Fruit fly (Drosophila melanogaster): ENCODE measurements around the gene Mec2.

Gene Mec2

DNA sequence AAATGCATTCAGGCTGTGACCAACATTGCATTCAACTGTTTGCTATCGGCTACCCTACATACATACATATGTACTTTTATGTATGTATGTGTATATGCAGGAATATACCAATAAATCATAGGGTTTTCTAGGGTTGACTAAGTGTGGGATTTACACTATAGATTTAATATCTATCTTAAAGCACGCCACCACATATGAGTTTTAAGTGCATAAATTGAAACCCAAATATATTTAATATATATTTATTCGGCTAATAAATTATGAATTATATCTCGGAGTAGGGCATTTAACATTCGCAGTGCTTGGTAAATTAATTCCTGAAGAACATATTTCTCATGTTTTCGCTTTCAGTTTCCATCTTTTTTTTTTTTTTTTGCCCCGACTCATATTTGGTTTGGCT, 27.9 kb upstream of the Mec2 start (continued):
- TF ChIP-seq fd85E (GFP tag; optimal IDR thresholded peaks at IDR 0.05) (no peak), fd59A (GFP tag; optimal IDR thresholded peaks at IDR 0.05) (peak; percentile 62), Gug (GFP tag; IDR thresholded peaks at IDR 0.05) (no peak), OdsH (GFP tag; optimal IDR thresholded peaks at IDR 0.05) (peak; percentile 77), lz (GFP tag; optimal IDR thresholded peaks at IDR 0.05) (peak; percentile 62), CG9139 (GFP tag; optimal IDR thresholded peaks at IDR 0.05) (peak; percentile 19), CG3919 (GFP tag; optimal IDR thresholded peaks at IDR 0.05) (peak; percentile 53), net (GFP tag; optimal IDR thresholded peaks at IDR 0.05) (peak; percentile 29), Sox14 (GFP tag; optimal IDR thresholded peaks at IDR 0.05) (peak; percentile 67), CG15336 (GFP tag; IDR thresholded peaks at IDR 0.05) (peak; percentile 59), CG10669 (GFP tag; optimal IDR thresholded peaks at IDR 0.05) (peak; percentile 62), CG32006 (GFP tag; optimal IDR thresholded peaks at IDR 0.05) (peak; percentile 70), fkh (GFP tag; optimal IDR thresholded peaks at IDR 0.05) (no peak), pdm3 (GFP tag; optimal IDR thresholded peaks at IDR 0.05) (peak; percentile 72), Eip75B (GFP tag; optimal IDR thresholded peaks at IDR 0.05) (peak; percentile 56), CG1621 (tag; optimal IDR thresholded peaks at IDR 0.05) (peak; percentile 58), CG6276 (GFP tag; optimal IDR thresholded peaks at IDR 0.05) (no peak), CG8632 (GFP tag; optimal IDR thresholded peaks at IDR 0.05) (peak; percentile 78), CG10631 (GFP tag; optimal IDR thresholded peaks at IDR 0.05) (peak; percentile 76), dac (GFP tag; optimal IDR thresholded peaks at IDR 0.05) (no peak), CG11762 (GFP tag; optimal IDR thresholded peaks at IDR 0.05; ENCODE audit: insufficient read depth) (peak; percentile 41), CG8319 (GFP tag; optimal IDR thresholded peaks at IDR 0.05) (no peak), vri (GFP tag; optimal IDR thresholded peaks at IDR 0.05) (peak; percentile 54), CG16779 (tag; optimal IDR thresholded peaks at IDR 0.05) (peak; percentile 35), Hr4 (GFP tag; optimal IDR thresholded peaks at IDR 0.05) (peak; percentile 45), Eip93F (GFP tag; optimal IDR thresholded peaks at IDR 0.05) (no peak)

DNA sequence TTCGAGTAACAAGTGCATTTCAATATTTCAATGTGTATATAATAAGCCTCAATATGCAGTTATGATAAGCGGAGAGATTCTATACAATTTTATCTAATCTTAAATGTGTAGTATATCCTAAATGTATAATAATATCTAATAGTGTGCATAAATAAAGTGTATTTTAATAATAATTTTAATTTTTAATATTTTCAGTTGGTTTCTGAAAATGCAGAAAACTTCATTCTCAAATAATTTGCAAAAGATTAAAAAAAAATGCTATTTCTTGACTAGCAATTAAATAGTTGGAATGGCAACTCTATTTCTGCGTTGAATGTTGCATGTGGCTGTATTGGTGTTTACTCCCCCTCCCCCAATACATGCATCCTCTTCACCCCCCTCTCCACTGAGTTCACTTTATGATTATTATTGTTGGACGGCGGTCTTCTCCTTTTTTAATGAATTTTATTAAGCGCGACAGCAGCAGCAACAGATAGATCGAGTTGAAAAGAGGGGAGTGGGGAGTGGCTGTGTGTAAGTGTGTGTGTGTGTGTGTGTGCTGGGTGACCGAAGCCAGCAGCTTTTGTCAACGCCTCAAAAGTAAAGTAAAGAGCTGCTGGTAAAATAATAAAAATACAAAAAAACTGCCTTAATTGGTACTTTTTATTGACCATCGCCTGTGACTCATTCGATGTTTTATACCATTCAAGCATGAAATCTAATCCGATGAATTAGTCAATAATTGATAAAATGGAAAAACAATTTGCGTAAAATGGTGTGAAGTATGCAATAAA, 27.0 kb upstream of the Mec2 start:
- TF ChIP-seq salr (GFP tag; optimal IDR thresholded peaks at IDR 0.05), result peak in 1 of 2 experiments; percentile 1
- TF ChIP-seq CG6163 (GFP tag; IDR thresholded peaks at IDR 0.05), result no peak
- no peak for TF ChIP-seq CG4318 (GFP tag; optimal IDR thresholded peaks at IDR 0.05)
- TF ChIP-seq acj6 (GFP tag; optimal IDR thresholded peaks at IDR 0.05), result peak; percentile 20
- peak; percentile 10 for TF ChIP-seq spab (GFP tag; optimal IDR thresholded peaks at IDR 0.05)
- peak; percentile 14 for TF ChIP-seq fd59A (GFP tag; optimal IDR thresholded peaks at IDR 0.05)
- TF ChIP-seq CG8632 (GFP tag; optimal IDR thresholded peaks at IDR 0.05), result no peak
- peak; percentile 61 for TF ChIP-seq Ets96B (tag; optimal IDR thresholded peaks at IDR 0.05)
- TF ChIP-seq Met (GFP tag; optimal IDR thresholded peaks at IDR 0.05), result no peak
- no peak for TF ChIP-seq eg (GFP tag; IDR thresholded peaks at IDR 0.05)
- no peak for TF ChIP-seq CG31627 (GFP tag; optimal IDR thresholded peaks at IDR 0.05)
- TF ChIP-seq esn (GFP tag; optimal IDR thresholded peaks at IDR 0.05), result peak; percentile 21
- no peak for TF ChIP-seq CG11902 (GFP tag; optimal IDR thresholded peaks at IDR 0.05)
- peak; percentile 15 for TF ChIP-seq achi (GFP tag; optimal IDR thresholded peaks at IDR 0.05)
- TF ChIP-seq pdm3 (GFP tag; optimal IDR thresholded peaks at IDR 0.05), result no peak
- TF ChIP-seq Lpt (GFP tag; optimal IDR thresholded peaks at IDR 0.05), result no peak
- TF ChIP-seq fkh (GFP tag; optimal IDR thresholded peaks at IDR 0.05), result no peak
- no peak for TF ChIP-seq Sox15 (GFP tag; optimal IDR thresholded peaks at IDR 0.05)
- no peak for TF ChIP-seq CG11294 (GFP tag; IDR thresholded peaks at IDR 0.05)
- TF ChIP-seq topi (GFP tag; optimal IDR thresholded peaks at IDR 0.05), result no peak
- no peak for TF ChIP-seq CG1621 (tag; optimal IDR thresholded peaks at IDR 0.05)
- TF ChIP-seq CG16779 (tag; optimal IDR thresholded peaks at IDR 0.05), result no peak
- peak; percentile 85 for TF ChIP-seq Eip78C (GFP tag)
- no peak for TF ChIP-seq CG3919 (GFP tag; optimal IDR thresholded peaks at IDR 0.05)
- TF ChIP-seq CG6792 (GFP tag; optimal IDR thresholded peaks at IDR 0.05), result peak; percentile 8
- no peak for TF ChIP-seq Eip75B (GFP tag; optimal IDR thresholded peaks at IDR 0.05)
- TF ChIP-seq CG11762 (GFP tag; optimal IDR thresholded peaks at IDR 0.05; ENCODE audit: insufficient read depth), result no peak
- peak; percentile 19 for TF ChIP-seq OdsH (GFP tag; optimal IDR thresholded peaks at IDR 0.05)
- no peak for TF ChIP-seq Ets21C (GFP tag; optimal IDR thresholded peaks at IDR 0.05)
- peak; percentile 38 for TF ChIP-seq CG32006 (GFP tag; optimal IDR thresholded peaks at IDR 0.05)
- TF ChIP-seq Hr4 (GFP tag; optimal IDR thresholded peaks at IDR 0.05), result no peak
- no peak for TF ChIP-seq lz (GFP tag; optimal IDR thresholded peaks at IDR 0.05)
- TF ChIP-seq Sox102F (GFP tag; optimal IDR thresholded peaks at IDR 0.05), result no peak
- TF ChIP-seq dsx (GFP tag; optimal IDR thresholded peaks at IDR 0.05; ENCODE audit: poor library complexity, severe bottlenecking), result peak; percentile 63
- TF ChIP-seq Eip93F (GFP tag; optimal IDR thresholded peaks at IDR 0.05), result no peak
